Worm (Caenorhabditis elegans): ENCODE results near the gene T18D3.6.

DNA sequence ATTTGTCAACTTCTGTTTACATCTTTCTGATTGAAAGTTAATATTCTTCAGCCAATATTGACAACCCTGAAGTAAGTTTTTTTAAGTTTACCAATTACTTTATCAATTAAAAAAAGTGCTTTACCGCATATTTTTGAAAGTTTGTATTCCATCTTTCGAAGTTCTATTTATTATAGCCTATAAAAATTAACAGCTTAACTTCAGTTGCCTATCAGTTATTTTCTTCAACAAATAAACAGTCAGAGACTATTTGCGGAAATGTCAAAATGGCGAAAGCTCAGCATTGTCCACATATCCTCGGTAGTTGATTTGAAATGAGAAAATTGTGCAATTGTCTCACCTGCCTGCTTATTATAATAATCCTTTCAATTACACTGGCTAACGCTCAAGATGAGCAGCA lies 13.8 kb downstream of the T18D3.6 start, which contains the start of gene T18D3.5:
- TF ChIP-seq hmbx-1 (tag; optimal IDR thresholded peaks at IDR 0.05) (no peak), tra-4 (tag; optimal IDR thresholded peaks at IDR 0.05) (no peak), tbx-37 (GFP tag; conservative IDR thresholded peaks at IDR 0.05) (no peak), ama-1 (optimal IDR thresholded peaks at IDR 0.05) (no peak), scrt-1 (GFP tag; IDR thresholded peaks at IDR 0.05) (no peak), flt-1 (GFP tag; IDR thresholded peaks at IDR 0.05) (no peak)

Data from whole organism, early embryonic.